Worm (Caenorhabditis elegans) whole organism, L3 larva: Measurements from ENCODE around the gene cdk-5.

Experiments used
- R02D3.7 ChIP-seq: fragments of 150-350 bp; optimal IDR thresholded peaks from 2 replicates; lab custom pipeline; 2014; ENCODE audit warnings: missing biosample characterization, missing genetic modification characterization
- aly-2 ChIP-seq: fragments of 150-350 bp; optimal IDR thresholded peaks from 2 replicates; lab custom pipeline; 2014; ENCODE audit warnings: missing biosample characterization, missing genetic modification characterization
- ama-1 ChIP-seq: fragments of 150-350 bp; optimal IDR thresholded peaks from 2 replicates; lab custom pipeline; 2018
- ceh-16 ChIP-seq: sonication (generic microtip); optimal IDR thresholded peaks from 2 replicates; lab custom pipeline; 2017; ENCODE audit warnings: missing biosample characterization, missing genetic modification characterization
- ceh-28 ChIP-seq: fragments of 150-350 bp; optimal IDR thresholded peaks from 2 replicates; lab custom pipeline; 2014; ENCODE audit warnings: missing biosample characterization, missing genetic modification reagents, missing genetic modification characterization
- ceh-82 ChIP-seq: fragments of 150-350 bp; optimal IDR thresholded peaks from 2 replicates; lab custom pipeline; 2014; ENCODE audit warnings: missing biosample characterization, missing genetic modification characterization
- ceh-9 ChIP-seq: sonication (generic microtip); optimal IDR thresholded peaks from 2 replicates; lab custom pipeline; 2018; ENCODE audit warnings: missing biosample characterization, missing genetic modification characterization
- daf-12 ChIP-seq: fragments of 150-350 bp; optimal IDR thresholded peaks from 2 replicates; lab custom pipeline; 2014; ENCODE audit warnings: missing biosample characterization, missing genetic modification reagents, missing genetic modification characterization
- egl-27 ChIP-seq: sonication (generic microtip); optimal IDR thresholded peaks from 4 replicates; lab custom pipeline; 2017; ENCODE audit warnings: missing biosample characterization, missing genetic modification reagents, missing genetic modification characterization
- egl-5 ChIP-seq: fragments of 150-350 bp; optimal IDR thresholded peaks from 2 replicates; lab custom pipeline; 2017; ENCODE audit warnings: missing biosample characterization, missing genetic modification reagents, missing genetic modification characterization, inconsistent platforms
- elt-1 ChIP-seq: fragments of 150-350 bp; optimal IDR thresholded peaks from 2 replicates; lab custom pipeline; 2014; ENCODE audit warnings: missing biosample characterization, missing genetic modification characterization
- fkh-10 ChIP-seq: sonication (generic microtip); optimal IDR thresholded peaks from 2 replicates; lab custom pipeline; 2017; ENCODE audit warnings: missing biosample characterization, missing genetic modification reagents, missing genetic modification characterization
- fkh-2 ChIP-seq: fragments of 150-350 bp; optimal IDR thresholded peaks from 2 replicates; lab custom pipeline; 2014; ENCODE audit warnings: missing biosample characterization, missing genetic modification reagents, missing genetic modification characterization
- fos-1 ChIP-seq: fragments of 150-350 bp; optimal IDR thresholded peaks from 2 replicates; lab custom pipeline; 2014; ENCODE audit warnings: missing biosample characterization, missing genetic modification characterization
- hmg-11 ChIP-seq: sonication (generic microtip); optimal IDR thresholded peaks from 2 replicates; lab custom pipeline; 2016; ENCODE audit warnings: missing genetic modification characterization, missing compliant biosample characterization
- jun-1 ChIP-seq: fragments of 150-350 bp; optimal IDR thresholded peaks from 2 replicates; lab custom pipeline; 2014; ENCODE audit warnings: missing biosample characterization, missing genetic modification reagents, missing genetic modification characterization
- lin-15B ChIP-seq: fragments of 150-350 bp; optimal IDR thresholded peaks from 2 replicates; lab custom pipeline; 2014; ENCODE audit warnings: missing biosample characterization, missing genetic modification characterization
- lin-39 ChIP-seq: fragments of 150-350 bp; optimal IDR thresholded peaks from 2 replicates; lab custom pipeline; 2018; ENCODE audit warnings: missing biosample characterization, missing genetic modification reagents, missing genetic modification characterization
- lsy-12 ChIP-seq: sonication (generic microtip); optimal IDR thresholded peaks from 2 replicates; lab custom pipeline; 2016; ENCODE audit warnings: mild to moderate bottlenecking, missing genetic modification characterization, missing compliant biosample characterization
- mdl-1 ChIP-seq: fragments of 150-350 bp; optimal IDR thresholded peaks from 2 replicates; lab custom pipeline; 2014; ENCODE audit warnings: missing biosample characterization, missing genetic modification characterization
- mml-1 ChIP-seq: fragments of 150-350 bp; sonication (generic microtip); optimal IDR thresholded peaks from 3 replicates; lab custom pipeline; 2014; ENCODE audit warnings: missing biosample characterization, missing genetic modification characterization
- nfya-1 ChIP-seq: sonication (generic microtip); optimal IDR thresholded peaks from 2 replicates; lab custom pipeline; 2017; ENCODE audit warnings: missing genetic modification characterization, mild to moderate bottlenecking, missing compliant biosample characterization, antibody characterized with exemption, moderate library complexity; ENCODE audit not compliant: insufficient read depth
- nhr-12 ChIP-seq: fragments of 150-350 bp; optimal IDR thresholded peaks from 2 replicates; lab custom pipeline; 2014; ENCODE audit warnings: missing biosample characterization, missing genetic modification characterization
- nhr-237 ChIP-seq: fragments of 150-350 bp; optimal IDR thresholded peaks from 2 replicates; lab custom pipeline; 2014; ENCODE audit warnings: missing biosample characterization, missing genetic modification characterization
- nhr-28 ChIP-seq: fragments of 150-350 bp; optimal IDR thresholded peaks from 2 replicates; lab custom pipeline; 2014; ENCODE audit warnings: missing biosample characterization, missing genetic modification characterization
- nhr-76 ChIP-seq: fragments of 150-350 bp; sonication (generic microtip); optimal IDR thresholded peaks from 5 replicates; lab custom pipeline; 2014; ENCODE audit warnings: missing biosample characterization, missing genetic modification characterization
- nhr-77 ChIP-seq: fragments of 150-350 bp; optimal IDR thresholded peaks from 2 replicates; lab custom pipeline; 2014; ENCODE audit warnings: missing biosample characterization, missing genetic modification characterization
- pha-4 ChIP-seq: fragments of 150-350 bp; optimal IDR thresholded peaks from 2 replicates; lab custom pipeline; 2014; ENCODE audit warnings: missing biosample characterization, missing genetic modification reagents, missing genetic modification characterization
- pqm-1 ChIP-seq: fragments of 150-350 bp; optimal IDR thresholded peaks from 2 replicates; lab custom pipeline; 2017; ENCODE audit warnings: missing biosample characterization, missing genetic modification characterization, inconsistent platforms
- skn-1 ChIP-seq: fragments of 150-350 bp; optimal IDR thresholded peaks from 2 replicates; lab custom pipeline; 2014; ENCODE audit warnings: missing biosample characterization, missing genetic modification characterization
- tbx-2 ChIP-seq: sonication (generic microtip); optimal IDR thresholded peaks from 2 replicates; lab custom pipeline; 2016; ENCODE audit warnings: mild to moderate bottlenecking, missing genetic modification characterization, missing compliant biosample characterization
- unc-39 ChIP-seq: sonication (generic microtip); optimal IDR thresholded peaks from 4 replicates; lab custom pipeline; 2017; ENCODE audit warnings: missing biosample characterization, missing genetic modification characterization
- zag-1 ChIP-seq: fragments of 150-350 bp; optimal IDR thresholded peaks from 2 replicates; lab custom pipeline; 2014; ENCODE audit warnings: missing biosample characterization, missing genetic modification characterization

Gene cdk-5

DNA sequence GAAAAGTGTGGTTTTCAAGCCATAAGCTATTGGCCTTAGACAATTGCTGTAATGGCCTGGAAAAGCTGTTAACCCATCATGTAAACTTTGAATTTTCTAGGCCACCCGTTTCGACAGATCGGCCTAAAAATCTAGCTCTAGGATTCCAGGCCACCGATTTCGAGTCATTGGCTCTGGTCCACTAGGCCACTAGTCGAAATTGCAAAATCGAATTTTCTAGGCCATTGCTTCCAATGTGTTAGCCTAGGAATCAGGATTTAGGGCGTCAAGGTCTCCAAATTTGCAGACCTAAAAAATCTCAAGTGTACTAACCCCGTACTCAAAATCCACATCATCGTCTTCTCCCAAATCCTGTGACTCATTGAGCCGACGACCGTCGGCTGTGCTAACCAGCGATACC, 44.6 kb upstream of the cdk-5 start:
- TF ChIP-seq lsy-12 (tag; lab: Kevin White, UChicago) (no peak), zag-1 (tag; lab: Kevin White, UChicago) (no peak), nhr-77 (tag; lab: Kevin White, UChicago) (no peak), jun-1 (tag; lab: Kevin White, UChicago) (no peak), pha-4 (tag; lab: Kevin White, UChicago) (no peak), tbx-2 (no peak), ceh-82 (tag; lab: Kevin White, UChicago) (no peak), nhr-76 (no peak), nhr-237 (tag; lab: Kevin White, UChicago) (no peak), mml-1 (no peak)

ce11 chrIII:13505718-13506117, 39.6 kb upstream of the cdk-5 start, which contains the start of gene T28A8.3:
T28A8.3 (plus strand) TSS chrIII:13506018.
- TF ChIP-seq mdl-1 = no peak
- no peak for TF ChIP-seq fkh-2 (tag; lab: Kevin White, UChicago)
- TF ChIP-seq lin-39 (tag; lab: Kevin White, UChicago) = no peak
- no peak for TF ChIP-seq egl-27 (tag; lab: Kevin White, UChicago)
- TF ChIP-seq lin-15B = no peak
- TF ChIP-seq nhr-12 (tag; lab: Kevin White, UChicago) = no peak
- no peak for TF ChIP-seq fos-1
- TF ChIP-seq mml-1 = no peak
- TF ChIP-seq nhr-28 (tag; lab: Kevin White, UChicago) = no peak
- no peak for TF ChIP-seq lsy-12 (tag; lab: Kevin White, UChicago)
- TF ChIP-seq skn-1 (tag; lab: Kevin White, UChicago) = no peak
- no peak for TF ChIP-seq nfya-1 (tag; lab: Kevin White, UChicago)
- no peak for TF ChIP-seq aly-2 (tag; lab: Kevin White, UChicago)
- no peak for TF ChIP-seq nhr-77 (tag; lab: Kevin White, UChicago)
- TF ChIP-seq, all 47 proteins: peak for 0

ce11 chrIII:13503379-13503778, 37.2 kb upstream of the cdk-5 start, which contains the start of gene T28A8.4:
T28A8.4 (plus strand) TSS chrIII:13503679.
- no peak for TF ChIP-seq pha-4 (tag; lab: Kevin White, UChicago)
- no peak for TF ChIP-seq nhr-77 (tag; lab: Kevin White, UChicago)
- TF ChIP-seq lin-15B = no peak
- no peak for TF ChIP-seq mdl-1
- no peak for TF ChIP-seq nhr-237 (tag; lab: Kevin White, UChicago)
- TF ChIP-seq fkh-2 (tag; lab: Kevin White, UChicago) = no peak
- TF ChIP-seq hmg-11 (tag; lab: Kevin White, UChicago) = no peak

DNA sequence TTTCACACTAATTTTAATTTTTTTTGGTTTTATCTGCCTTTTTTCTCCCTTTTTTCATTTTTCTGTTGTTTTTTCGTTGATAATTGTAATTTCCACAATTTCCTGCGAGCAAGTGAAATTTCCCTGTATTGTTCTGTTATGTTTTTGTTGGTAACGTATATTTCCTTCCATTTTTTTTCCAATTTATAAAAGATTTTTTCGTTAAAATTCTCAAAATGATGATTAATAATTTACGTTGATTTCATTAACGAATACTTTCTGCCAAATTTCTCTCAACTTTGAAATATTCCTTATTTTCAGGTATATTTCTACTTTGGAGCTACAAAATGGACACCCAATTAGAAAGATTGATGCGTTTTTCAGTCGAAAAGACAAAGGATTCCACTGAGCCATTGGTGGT, 36.4 kb upstream of the cdk-5 start, which contains the start of gene T28A8.8:
Gene T28A8.8 (plus strand): TSS at position 301 of the 400 bp plus-strand sequence.
- TF ChIP-seq nhr-76 (no peak), elt-1 (tag; lab: Kevin White, UChicago) (no peak), lin-15B (no peak), ama-1 (lab: Kevin White, UChicago) (no peak), fos-1 (no peak), nfya-1 (tag; lab: Kevin White, UChicago) (no peak), egl-5 (tag; lab: Kevin White, UChicago) (no peak), fkh-10 (GFP tag; lab: Kevin White, UChicago) (no peak), egl-27 (tag; lab: Kevin White, UChicago) (no peak), nhr-28 (tag; lab: Kevin White, UChicago) (no peak), jun-1 (tag; lab: Kevin White, UChicago) (no peak), aly-2 (tag; lab: Kevin White, UChicago) (no peak), pqm-1 (no peak), ceh-28 (tag; lab: Kevin White, UChicago) (no peak), unc-39 (tag; lab: Kevin White, UChicago) (no peak), pha-4 (tag; lab: Kevin White, UChicago) (no peak)

DNA sequence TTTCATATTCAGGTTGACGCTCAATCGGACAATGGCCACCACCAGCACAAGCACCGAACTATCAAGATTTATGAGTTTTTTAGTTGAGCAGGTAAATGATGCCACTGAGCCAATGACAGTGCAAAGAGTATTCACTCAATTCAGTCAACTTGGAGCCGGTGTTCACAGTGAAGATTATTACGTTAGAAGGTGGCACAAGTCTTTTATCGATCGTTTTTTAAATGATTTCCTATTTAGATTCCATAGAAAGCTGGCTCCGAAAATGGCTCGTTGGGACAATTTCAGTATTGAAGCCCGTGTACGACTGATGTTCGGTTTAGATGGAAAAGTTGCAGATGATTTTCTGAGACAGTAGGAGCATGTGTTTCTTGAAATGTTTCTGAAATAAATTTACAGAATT, 35.5 kb upstream of the cdk-5 start, which contains the start of gene T28A8.5:
Gene T28A8.5 (plus strand): TSS at position 32 of the 400 bp plus-strand sequence.
- TF ChIP-seq ceh-9 (tag; lab: Kevin White, UChicago) (no peak), ceh-82 (tag; lab: Kevin White, UChicago) (no peak), ceh-16 (tag; lab: Kevin White, UChicago) (no peak), nhr-12 (tag; lab: Kevin White, UChicago) (no peak), ama-1 (lab: Kevin White, UChicago) (no peak), zag-1 (tag; lab: Kevin White, UChicago) (no peak), daf-12 (tag; lab: Kevin White, UChicago) (no peak), R02D3.7 (tag; lab: Kevin White, UChicago) (no peak), tbx-2 (no peak)
